Worm (Caenorhabditis elegans) whole organism, L2 larva: ENCODE measurements around the gene pmp-1.
A peak's percentile ranks its signal among the peaks of the same experiment; 100 is the strongest.

Source experiments
- Y55F3AM.14 ChIP-seq: fragments of 200-800 bp; sonication (Bioruptor generic); optimal IDR thresholded peaks from 2 replicates; lab custom pipeline; 2018; ENCODE audit warnings: mild to moderate bottlenecking, missing genetic modification characterization, missing compliant biosample characterization
- ama-1 ChIP-seq: fragments of 150-350 bp; optimal IDR thresholded peaks from 2 replicates; lab custom pipeline; 2018; ENCODE audit warnings: inconsistent platforms
- egl-27 ChIP-seq: sonication (generic microtip); optimal IDR thresholded peaks from 3 replicates; lab custom pipeline; 2017; ENCODE audit warnings: missing biosample characterization, missing genetic modification reagents, missing genetic modification characterization
- lin-11 ChIP-seq: fragments of 150-350 bp; sonication (generic microtip); optimal IDR thresholded peaks from 2 replicates; lab custom pipeline; 2014; ENCODE audit warnings: missing biosample characterization, missing genetic modification characterization, inconsistent platforms, mixed read lengths
- nhr-10 ChIP-seq: sonication (generic microtip); optimal IDR thresholded peaks from 2 replicates; lab custom pipeline; 2017; ENCODE audit warnings: missing biosample characterization, missing genetic modification characterization
- nhr-25 ChIP-seq: fragments of 150-350 bp; sonication (generic microtip); optimal IDR thresholded peaks from 3 replicates; lab custom pipeline; 2014; ENCODE audit warnings: missing biosample characterization, missing genetic modification characterization
- unc-39 ChIP-seq: fragments of 150-350 bp; optimal IDR thresholded peaks from 2 replicates; lab custom pipeline; 2014; ENCODE audit warnings: missing biosample characterization, missing genetic modification characterization
- unc-55 ChIP-seq: fragments of 150-350 bp; sonication (generic microtip); optimal IDR thresholded peaks from 3 replicates; lab custom pipeline; 2014; ENCODE audit warnings: missing biosample characterization, missing genetic modification reagents, missing genetic modification characterization
- ztf-11 ChIP-seq: sonication (generic microtip); optimal IDR thresholded peaks from 2 replicates; lab custom pipeline; 2017; ENCODE audit warnings: missing biosample characterization, missing genetic modification characterization

DNA sequence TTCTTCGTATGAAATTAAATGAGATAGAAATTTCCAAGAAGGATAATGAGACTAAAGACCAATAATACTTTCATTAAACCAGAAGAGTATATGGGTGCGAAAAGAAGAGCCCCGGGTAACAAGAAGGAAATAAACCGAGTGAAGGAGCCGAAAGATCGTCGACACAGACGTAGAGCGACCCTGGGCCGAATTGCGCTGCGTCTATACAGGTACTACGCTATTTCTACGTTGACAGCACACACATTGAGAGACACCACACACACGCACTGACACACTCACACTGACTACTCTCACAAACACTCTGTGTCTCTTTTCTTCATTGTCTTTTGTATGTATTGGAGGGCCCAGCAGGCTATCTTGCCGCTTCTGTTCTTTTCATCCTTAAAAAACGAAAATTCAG is 24.7 kb downstream of the pmp-1 start:
- TF ChIP-seq nhr-10 (tag; lab: Kevin White, UChicago) (no peak), egl-27 (tag; lab: Kevin White, UChicago) (no peak), unc-39 (tag; lab: Kevin White, UChicago) (no peak), Y55F3AM.14 (GFP tag; lab: Kevin White, UChicago) (no peak), ztf-11 (no peak), nhr-25 (tag; lab: Kevin White, UChicago) (no peak), lin-11 (tag; lab: Kevin White, UChicago) (no peak), ama-1 (lab: Kevin White, UChicago) (no peak), unc-55 (GFP tag; lab: Kevin White, UChicago) (peak; percentile 6)
